Fruit fly (Drosophila melanogaster): ENCODE results near the gene whe.

whe gene

DNA sequence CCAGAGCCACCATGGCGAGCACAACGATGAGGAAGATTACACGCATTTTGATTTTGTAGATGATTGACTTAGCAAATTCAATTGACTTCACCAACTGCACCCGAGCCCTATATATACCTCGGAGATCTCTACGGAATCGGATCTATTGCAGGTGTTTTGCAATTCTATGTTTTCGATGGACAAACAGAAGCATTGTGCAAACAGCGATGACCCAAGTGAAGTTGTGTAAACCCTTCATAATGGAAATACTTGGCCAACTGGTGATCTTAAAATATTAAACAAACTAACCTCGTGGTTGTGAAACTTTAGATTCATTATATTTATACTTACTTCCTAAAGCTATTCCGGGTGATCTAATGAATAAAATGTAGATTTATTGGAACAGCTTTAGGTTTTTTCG lies at the start of gene whe:
Gene whe, minus strand, starts transcription at position 101 of the 400 bp plus-strand sequence.
- TF ChIP-seq Elba2 (GFP tag; optimal IDR thresholded peaks at IDR 0.05) (no peak), zfh1 (GFP tag; IDR thresholded peaks at IDR 0.05) (no peak), CG18764 (GFP tag; optimal IDR thresholded peaks at IDR 0.05) (no peak), CG10654 (GFP tag; optimal IDR thresholded peaks at IDR 0.05) (no peak), CG10979 (tag; optimal IDR thresholded peaks at IDR 0.05) (no peak), CG2202 (tag; optimal IDR thresholded peaks at IDR 0.05) (no peak), pnt (GFP tag; optimal IDR thresholded peaks at IDR 0.05) (no peak), zfh2 (GFP tag; optimal IDR thresholded peaks at IDR 0.05) (no peak), disco-r (GFP tag; optimal IDR thresholded peaks at IDR 0.05) (no peak), CG5180 (GFP tag; optimal IDR thresholded peaks at IDR 0.05) (no peak), inv (GFP tag; IDR thresholded peaks at IDR 0.05; ENCODE audit: partially characterized antibody) (no peak), Poxn (GFP tag; IDR thresholded peaks at IDR 0.05) (no peak), Sin3A (optimal IDR thresholded peaks at IDR 0.05) (no peak), CG10565 (GFP tag; optimal IDR thresholded peaks at IDR 0.05) (no peak), CG4404 (GFP tag; IDR thresholded peaks at IDR 0.05) (no peak), CG17385 (GFP tag; optimal IDR thresholded peaks at IDR 0.05) (no peak)

DNA sequence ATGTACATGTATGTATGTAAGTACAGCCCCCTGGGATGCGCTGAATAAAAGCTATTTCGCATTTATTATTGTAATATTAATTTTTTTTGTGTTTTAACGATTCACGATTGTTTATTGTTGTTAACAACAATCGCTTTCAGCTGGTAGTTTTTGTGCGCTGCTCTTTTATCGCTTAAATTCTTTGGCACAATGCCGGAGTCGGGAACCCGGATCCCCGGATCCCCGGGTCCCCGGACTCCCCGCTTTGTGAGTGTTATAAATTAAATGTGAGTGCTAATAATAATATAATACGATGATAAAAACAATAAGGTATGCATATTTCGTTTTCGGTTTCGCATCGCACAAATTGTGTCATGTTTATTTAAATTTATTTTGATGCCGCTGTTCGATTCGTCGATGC lies 38.1 kb upstream of the whe start:
- no peak for TF ChIP-seq zf30C (GFP tag; optimal IDR thresholded peaks at IDR 0.05)
- no peak for TF ChIP-seq CG32772 (GFP tag; IDR thresholded peaks at IDR 0.05)
- TF ChIP-seq fd96Cb (tag; optimal IDR thresholded peaks at IDR 0.05): no peak
- TF ChIP-seq tap (tag; optimal IDR thresholded peaks at IDR 0.05): no peak
- no peak for TF ChIP-seq CG30020 (tag; optimal IDR thresholded peaks at IDR 0.05)
- TF ChIP-seq dan (GFP tag; IDR thresholded peaks at IDR 0.05): no peak
- TF ChIP-seq Dp (GFP tag; optimal IDR thresholded peaks at IDR 0.05): no peak
- no peak for TF ChIP-seq zen2 (GFP tag; IDR thresholded peaks at IDR 0.05; ENCODE audit: partially characterized antibody)
- TF ChIP-seq Usf (GFP tag; optimal IDR thresholded peaks at IDR 0.05): no peak
- no peak for TF ChIP-seq CG11247 (GFP tag; IDR thresholded peaks at IDR 0.05)
- TF ChIP-seq odd (GFP tag; optimal IDR thresholded peaks at IDR 0.05): no peak
- no peak for TF ChIP-seq CG12942 (GFP tag; optimal IDR thresholded peaks at IDR 0.05)
- no peak for TF ChIP-seq Fer3 (tag; optimal IDR thresholded peaks at IDR 0.05)
- TF ChIP-seq Sin3A (optimal IDR thresholded peaks at IDR 0.05): no peak
- no peak for TF ChIP-seq pzg (GFP tag; optimal IDR thresholded peaks at IDR 0.05)
- no peak for TF ChIP-seq CG15011 (GFP tag; optimal IDR thresholded peaks at IDR 0.05)
- TF ChIP-seq nerfin-2 (GFP tag; IDR thresholded peaks at IDR 0.05; ENCODE audit: partially characterized antibody): no peak
- no peak for TF ChIP-seq luna (GFP tag; optimal IDR thresholded peaks at IDR 0.05)

DNA sequence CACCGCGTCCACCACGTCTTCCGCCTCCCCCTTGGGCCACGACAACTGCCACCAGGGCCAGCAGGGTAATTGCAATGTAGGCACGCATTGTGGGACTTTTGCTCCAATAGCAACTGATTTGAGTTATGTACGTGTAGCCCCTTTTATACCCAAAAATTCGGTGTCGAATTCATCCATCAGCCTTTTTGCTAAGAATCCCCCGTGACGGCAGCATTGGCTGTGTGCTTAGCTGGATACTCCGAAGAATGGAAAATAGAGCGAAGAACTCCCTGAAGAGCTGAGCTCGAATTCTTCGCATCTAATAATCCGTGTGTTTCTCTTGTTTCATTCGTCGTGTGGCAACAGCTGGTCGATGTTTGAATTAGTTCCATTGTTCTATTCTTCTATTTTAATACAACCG lies 26.6 kb upstream of the whe start, which contains the start of gene CG10918:
Gene CG10918, minus strand, starts transcription at position 101 of the 400 bp plus-strand sequence.
- TF ChIP-seq vvl (GFP tag; IDR thresholded peaks at IDR 0.05) (no peak), Elba2 (GFP tag; optimal IDR thresholded peaks at IDR 0.05) (no peak), Opbp (GFP tag; IDR thresholded peaks at IDR 0.05; ENCODE audit: partially characterized antibody) (no peak), Hsf (GFP tag; optimal IDR thresholded peaks at IDR 0.05) (no peak), lov (optimal IDR thresholded peaks at IDR 0.05) (no peak), lov (GFP tag; IDR thresholded peaks at IDR 0.05) (no peak), h (optimal IDR thresholded peaks at IDR 0.05) (no peak), CG10147 (GFP tag; optimal IDR thresholded peaks at IDR 0.05) (no peak), hth (optimal IDR thresholded peaks at IDR 0.05) (no peak), CG6813 (GFP tag; optimal IDR thresholded peaks at IDR 0.05) (no peak), slou (GFP tag; optimal IDR thresholded peaks at IDR 0.05) (no peak), ash1 (GFP tag; optimal IDR thresholded peaks at IDR 0.05) (no peak), wor (GFP tag; IDR thresholded peaks at IDR 0.05) (no peak), CG4820 (GFP tag; optimal IDR thresholded peaks at IDR 0.05) (no peak), Stat92E (GFP tag; optimal IDR thresholded peaks at IDR 0.05) (no peak), Blimp-1 (GFP tag; optimal IDR thresholded peaks at IDR 0.05) (no peak), Sin3A (optimal IDR thresholded peaks at IDR 0.05) (no peak), Fer3 (tag; optimal IDR thresholded peaks at IDR 0.05) (no peak), sr (GFP tag; IDR thresholded peaks at IDR 0.05) (no peak)

All from whole organism, embryonic.